Worm (Caenorhabditis elegans) whole organism, mixed stage, embryonic: Measurements from ENCODE around the gene Y11D7A.7.

Experiments used
- M03D4.4 ChIP-seq: sonication (generic microtip); optimal IDR thresholded peaks from 2 replicates; lab custom pipeline; 2017; ENCODE audit warnings: mild to moderate bottlenecking, missing genetic modification characterization, missing compliant biosample characterization
- blmp-1 ChIP-seq: fragments of 150-350 bp; optimal IDR thresholded peaks from 2 replicates; lab custom pipeline; 2014; ENCODE audit warnings: missing biosample characterization, missing genetic modification characterization
- ceh-39 ChIP-seq: fragments of 150-350 bp; optimal IDR thresholded peaks from 2 replicates; lab custom pipeline; 2014; ENCODE audit warnings: missing biosample characterization, missing genetic modification characterization
- ceh-43 ChIP-seq: fragments of 200-800 bp; sonication (Bioruptor generic); optimal IDR thresholded peaks from 2 replicates; lab custom pipeline; 2018; ENCODE audit warnings: mild to moderate bottlenecking, missing genetic modification characterization, moderate library complexity, missing compliant biosample characterization
- ceh-83 ChIP-seq: fragments of 200-800 bp; sonication (Bioruptor generic); optimal IDR thresholded peaks from 2 replicates; lab custom pipeline; 2018; ENCODE audit warnings: mild to moderate bottlenecking, missing genetic modification characterization, missing compliant biosample characterization
- ces-1 ChIP-seq: fragments of 150-350 bp; optimal IDR thresholded peaks from 2 replicates; lab custom pipeline; 2014; ENCODE audit warnings: missing biosample characterization, missing genetic modification reagents, missing genetic modification characterization
- cnd-1 ChIP-seq: fragments of 200-800 bp; sonication (Bioruptor generic); optimal IDR thresholded peaks from 2 replicates; lab custom pipeline; 2018; ENCODE audit warnings: mild to moderate bottlenecking, missing genetic modification characterization, missing compliant biosample characterization
- drap-1 ChIP-seq: fragments of 200-800 bp; sonication (Bioruptor generic); optimal IDR thresholded peaks from 3 replicates; lab custom pipeline; 2018; ENCODE audit warnings: mild to moderate bottlenecking, missing genetic modification characterization, missing compliant biosample characterization
- elt-1 ChIP-seq: sonication (generic microtip); optimal IDR thresholded peaks from 2 replicates; lab custom pipeline; 2017; ENCODE audit warnings: missing genetic modification characterization, mild to moderate bottlenecking, missing compliant biosample characterization, antibody characterized with exemption, moderate library complexity, borderline replicate concordance; ENCODE audit not compliant: insufficient read depth
- elt-3 ChIP-seq: fragments of 150-350 bp; optimal IDR thresholded peaks from 2 replicates; lab custom pipeline; 2014; ENCODE audit warnings: missing biosample characterization, missing genetic modification characterization
- flh-1 ChIP-seq: fragments of 200-800 bp; sonication (Bioruptor generic); optimal IDR thresholded peaks from 2 replicates; lab custom pipeline; 2018; ENCODE audit warnings: mild to moderate bottlenecking, missing genetic modification characterization, moderate library complexity, missing compliant biosample characterization
- ham-2 ChIP-seq: fragments of 200-800 bp; sonication (Bioruptor generic); optimal IDR thresholded peaks from 2 replicates; lab custom pipeline; 2018; ENCODE audit warnings: mild to moderate bottlenecking, missing genetic modification characterization, missing compliant biosample characterization
- hlh-1 ChIP-seq: fragments of 150-350 bp; optimal IDR thresholded peaks from 2 replicates; lab custom pipeline; 2014; ENCODE audit warnings: missing biosample characterization, missing genetic modification reagents, missing genetic modification characterization
- lin-13 ChIP-seq: fragments of 150-350 bp; optimal IDR thresholded peaks from 2 replicates; lab custom pipeline; 2014; ENCODE audit warnings: missing biosample characterization, missing genetic modification characterization
- lin-32 ChIP-seq: fragments of 200-800 bp; sonication (Bioruptor generic); optimal IDR thresholded peaks from 2 replicates; lab custom pipeline; 2018; ENCODE audit warnings: mild to moderate bottlenecking, missing genetic modification characterization, missing compliant biosample characterization
- lsy-2 ChIP-seq: fragments of 150-350 bp; optimal IDR thresholded peaks from 2 replicates; lab custom pipeline; 2014; ENCODE audit warnings: missing biosample characterization, missing genetic modification characterization
- mab-5 ChIP-seq: fragments of 150-350 bp; optimal IDR thresholded peaks from 2 replicates; lab custom pipeline; 2014; ENCODE audit warnings: missing biosample characterization, missing genetic modification characterization
- mep-1 ChIP-seq: fragments of 150-350 bp; optimal IDR thresholded peaks from 2 replicates; lab custom pipeline; 2017; ENCODE audit warnings: missing biosample characterization, missing genetic modification reagents, missing genetic modification characterization, inconsistent platforms
- nhr-12 ChIP-seq: fragments of 150-350 bp; optimal IDR thresholded peaks from 2 replicates; lab custom pipeline; 2014; ENCODE audit warnings: missing biosample characterization, missing genetic modification characterization
- nhr-2 ChIP-seq: fragments of 150-350 bp; optimal IDR thresholded peaks from 2 replicates; lab custom pipeline; 2014; ENCODE audit warnings: missing biosample characterization, missing genetic modification characterization
- nhr-237 ChIP-seq: fragments of 150-350 bp; optimal IDR thresholded peaks from 2 replicates; lab custom pipeline; 2014; ENCODE audit warnings: missing biosample characterization, missing genetic modification characterization
- nhr-28 ChIP-seq: fragments of 150-350 bp; optimal IDR thresholded peaks from 2 replicates; lab custom pipeline; 2014; ENCODE audit warnings: missing biosample characterization, missing genetic modification characterization
- nhr-76 ChIP-seq: sonication (generic microtip); optimal IDR thresholded peaks from 2 replicates; lab custom pipeline; 2017; ENCODE audit warnings: missing biosample characterization, missing genetic modification characterization
- pha-4 ChIP-seq: fragments of 150-350 bp; optimal IDR thresholded peaks from 2 replicates; lab custom pipeline; 2018; ENCODE audit warnings: missing biosample characterization, missing genetic modification reagents, missing genetic modification characterization
- sem-2 ChIP-seq: fragments of 200-800 bp; sonication (Bioruptor generic); optimal IDR thresholded peaks from 2 replicates; lab custom pipeline; 2018; ENCODE audit warnings: mild to moderate bottlenecking, missing genetic modification characterization, missing compliant biosample characterization
- snpc-4 ChIP-seq: fragments of 150-350 bp; optimal IDR thresholded peaks from 2 replicates; lab custom pipeline; 2014; ENCODE audit warnings: missing biosample characterization, missing genetic modification characterization
- sptf-1 ChIP-seq: sonication (generic microtip); optimal IDR thresholded peaks from 2 replicates; lab custom pipeline; 2017; ENCODE audit warnings: mild to moderate bottlenecking, missing genetic modification characterization, moderate library complexity, missing compliant biosample characterization
- tbx-8 ChIP-seq: fragments of 200-800 bp; sonication (Bioruptor generic); optimal IDR thresholded peaks from 2 replicates; lab custom pipeline; 2018; ENCODE audit warnings: mild to moderate bottlenecking, missing genetic modification characterization, moderate library complexity, missing compliant biosample characterization
- unc-39 ChIP-seq: fragments of 150-350 bp; optimal IDR thresholded peaks from 2 replicates; lab custom pipeline; 2014; ENCODE audit warnings: missing biosample characterization, missing genetic modification characterization
- unc-62 ChIP-seq: fragments of 150-350 bp; optimal IDR thresholded peaks from 2 replicates; lab custom pipeline; 2014; ENCODE audit warnings: missing biosample characterization, missing genetic modification reagents, missing genetic modification characterization
- zip-8 ChIP-seq: fragments of 150-350 bp; optimal IDR thresholded peaks from 2 replicates; lab custom pipeline; 2014; ENCODE audit warnings: missing biosample characterization, missing genetic modification characterization
- ztf-11 ChIP-seq: fragments of 150-350 bp; optimal IDR thresholded peaks from 2 replicates; lab custom pipeline; 2014; ENCODE audit warnings: missing biosample characterization, missing genetic modification characterization

Y11D7A.7 gene

DNA sequence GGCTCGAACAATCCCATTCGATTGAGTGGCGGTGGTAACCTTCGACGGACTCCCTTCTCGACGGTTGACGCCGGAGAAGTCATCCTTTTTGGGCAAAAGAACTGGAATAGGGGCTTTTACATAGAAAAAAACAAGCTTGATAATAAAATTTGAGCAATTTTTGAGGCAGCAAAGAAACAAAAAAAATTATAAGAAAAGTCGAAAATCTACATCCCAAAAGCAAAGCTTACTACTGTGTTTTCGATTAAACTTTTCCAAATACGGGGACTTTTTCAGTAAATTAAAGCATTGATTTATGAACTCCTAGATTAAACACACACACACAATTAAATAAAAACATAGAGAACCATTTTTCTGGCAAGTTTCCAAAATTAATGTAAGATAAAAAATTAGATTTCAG, 6.7 kb downstream of the Y11D7A.7 start, which contains the start of gene Y11D7A.9:
Gene Y11D7A.9 (minus strand): TSS at position 101 of the 400 bp plus-strand sequence.
- TF ChIP-seq tbx-8 (GFP tag; lab: Kevin White, UChicago) = no peak
- no peak for TF ChIP-seq snpc-4 (tag; lab: Kevin White, UChicago)
- TF ChIP-seq mep-1 (tag; lab: Kevin White, UChicago) = no peak
- no peak for TF ChIP-seq ceh-39
- TF ChIP-seq, all 35 proteins: peak for 0

- TF ChIP-seq pha-4 (tag; lab: Kevin White, UChicago) (no peak), ceh-83 (no peak), zip-8 (tag; lab: Kevin White, UChicago) (peak; percentile 88)
Observed at ce11 chrIV:9256865-9257264, 7.5 kb downstream of the Y11D7A.7 start.

- TF ChIP-seq ham-2 (GFP tag; lab: Kevin White, UChicago) (peak; percentile 6), nhr-2 (no peak)
Observed at ce11 chrIV:9258547-9258946, 9.2 kb downstream of the Y11D7A.7 start.

DNA sequence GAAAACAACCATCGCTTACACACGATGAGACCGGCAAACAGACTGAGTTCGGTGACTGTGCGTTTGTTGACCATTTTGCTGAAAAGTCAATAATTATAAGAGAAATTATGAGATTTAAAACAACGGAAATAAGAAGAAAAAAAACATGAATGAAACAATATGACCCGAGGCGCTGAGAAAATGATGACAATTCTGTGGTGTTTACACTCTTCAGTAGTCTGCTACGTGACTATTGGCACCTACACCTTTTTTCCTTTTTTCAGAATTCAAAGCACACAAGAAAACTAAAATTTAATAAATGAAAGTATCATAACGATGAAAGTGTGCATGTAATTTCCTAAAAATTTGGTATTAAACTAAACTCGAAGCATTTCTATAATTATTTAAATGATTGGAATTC, 10.4 kb downstream of the Y11D7A.7 start, which contains the start of gene Y11D7A.10:
Gene Y11D7A.10 (minus strand): TSS at position 82 of the 400 bp plus-strand sequence.
- no peak for TF ChIP-seq cnd-1
- no peak for TF ChIP-seq ces-1 (GFP tag; lab: Kevin White, UChicago)
- TF ChIP-seq unc-62 (GFP tag; lab: Kevin White, UChicago) = no peak
- TF ChIP-seq sem-2 (GFP tag; lab: Kevin White, UChicago) = no peak
- TF ChIP-seq drap-1 (GFP tag; lab: Kevin White, UChicago) = no peak
- no peak for TF ChIP-seq mab-5
- TF ChIP-seq zip-8 (tag; lab: Kevin White, UChicago) = no peak
- no peak for TF ChIP-seq tbx-8 (GFP tag; lab: Kevin White, UChicago)
- no peak for TF ChIP-seq nhr-12 (tag; lab: Kevin White, UChicago)
- no peak for TF ChIP-seq unc-39 (tag; lab: Kevin White, UChicago)
- TF ChIP-seq nhr-237 = no peak
- TF ChIP-seq ham-2 (GFP tag; lab: Kevin White, UChicago) = no peak
- TF ChIP-seq lin-13 (tag; lab: Kevin White, UChicago) = no peak
- no peak for TF ChIP-seq elt-3 (tag; lab: Kevin White, UChicago)
- TF ChIP-seq ztf-11 (tag; lab: Kevin White, UChicago) = no peak
- no peak for TF ChIP-seq blmp-1 (tag; lab: Kevin White, UChicago)
- no peak for TF ChIP-seq nhr-2
- TF ChIP-seq elt-1 = no peak
- no peak for TF ChIP-seq ceh-43 (GFP tag; lab: Kevin White, UChicago)
- no peak for TF ChIP-seq ceh-39
- TF ChIP-seq, all 35 proteins: peak for 0

DNA sequence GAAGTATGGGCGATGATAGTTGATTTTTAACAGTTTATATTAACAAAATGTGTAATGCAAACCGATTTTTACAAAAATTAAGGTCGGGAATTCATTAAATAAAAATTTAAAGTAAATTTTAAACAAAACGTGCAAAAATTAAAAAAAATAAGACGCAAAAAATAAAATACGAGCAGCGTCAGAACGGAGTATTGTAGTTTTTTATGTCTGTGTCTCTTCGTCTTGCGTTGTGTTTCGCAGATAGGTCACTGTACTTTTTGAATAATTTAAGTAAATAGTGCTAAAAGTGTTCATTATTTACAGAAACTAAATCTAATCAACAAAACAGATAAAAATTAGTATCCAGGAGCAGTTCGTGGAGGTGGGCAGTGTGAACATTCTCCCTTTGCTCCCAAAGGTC, 11.0 kb downstream of the Y11D7A.7 start:
- TF ChIP-seq mab-5 (no peak), M03D4.4 (tag; lab: Kevin White, UChicago) (no peak), nhr-28 (no peak), cnd-1 (no peak), pha-4 (tag; lab: Kevin White, UChicago) (peak; percentile 25), ceh-39 (no peak), zip-8 (tag; lab: Kevin White, UChicago) (no peak), lsy-2 (peak; percentile 26), nhr-237 (peak; percentile 3), blmp-1 (tag; lab: Kevin White, UChicago) (no peak), lin-32 (GFP tag; lab: Kevin White, UChicago) (no peak), flh-1 (GFP tag; lab: Kevin White, UChicago) (no peak), drap-1 (GFP tag; lab: Kevin White, UChicago) (no peak), nhr-2 (no peak)
- TF ChIP-seq, all 35 proteins: peak for 3

- TF ChIP-seq nhr-76 (tag; lab: Kevin White, UChicago) (no peak), nhr-28 (no peak), nhr-2 (no peak), lin-32 (GFP tag; lab: Kevin White, UChicago) (no peak), sem-2 (GFP tag; lab: Kevin White, UChicago) (no peak), hlh-1 (tag; lab: Kevin White, UChicago) (no peak), zip-8 (tag; lab: Kevin White, UChicago) (no peak), mab-5 (no peak), ham-2 (GFP tag; lab: Kevin White, UChicago) (no peak), flh-1 (GFP tag; lab: Kevin White, UChicago) (no peak), ztf-11 (tag; lab: Kevin White, UChicago) (no peak), lsy-2 (no peak), unc-39 (tag; lab: Kevin White, UChicago) (no peak), sptf-1 (tag; lab: Kevin White, UChicago) (no peak)
Observed at ce11 chrIV:9260826-9261225, 11.5 kb downstream of the Y11D7A.7 start.
